Fruit fly (Drosophila melanogaster): ENCODE measurements around the gene Bro.

The Bro gene

DNA sequence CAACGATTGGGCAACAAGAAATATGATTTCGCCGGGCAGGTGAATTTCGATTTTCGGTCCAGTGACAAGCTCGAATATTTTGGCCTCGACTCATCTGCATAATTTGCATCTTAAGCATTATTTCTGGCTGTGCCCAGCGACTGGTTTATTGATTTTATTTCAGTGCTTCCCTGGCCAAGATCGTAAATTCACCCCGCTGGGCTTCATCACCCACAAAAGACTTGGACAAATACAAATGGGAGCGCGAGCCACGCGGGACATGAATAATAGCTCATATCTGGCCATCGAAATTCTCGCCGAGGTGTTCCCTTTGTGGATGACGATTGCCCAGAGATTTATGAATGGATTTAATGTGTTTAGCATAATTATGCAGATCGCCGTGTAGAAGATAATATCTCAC lies 27.6 kb downstream of the Bro start:
- TF ChIP-seq CG8478 (optimal IDR thresholded peaks at IDR 0.05) (no peak), CTCF (optimal IDR thresholded peaks at IDR 0.05) (no peak)

DNA sequence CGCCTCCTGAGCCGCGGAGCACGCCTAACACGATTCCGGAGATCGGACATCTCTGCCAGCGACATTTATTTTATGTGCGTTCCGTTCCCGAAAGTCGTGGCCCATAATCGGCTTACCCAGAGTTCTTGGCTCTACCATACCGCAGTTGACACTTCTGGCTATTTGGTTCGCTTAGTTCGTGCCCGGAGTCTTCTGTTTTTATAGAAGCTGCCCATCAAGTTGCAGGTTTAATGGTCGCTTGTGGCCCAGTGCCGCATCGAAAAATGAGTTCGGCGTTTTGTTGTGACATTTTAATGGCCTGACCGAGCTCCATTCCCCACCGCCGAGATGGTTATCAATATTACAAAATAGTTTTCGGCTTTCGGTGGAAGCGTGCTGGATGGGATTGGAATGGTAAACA lies 28.6 kb downstream of the Bro start:
- TF ChIP-seq CG8478 (optimal IDR thresholded peaks at IDR 0.05): no peak
- no peak for TF ChIP-seq CTCF (optimal IDR thresholded peaks at IDR 0.05)

DNA sequence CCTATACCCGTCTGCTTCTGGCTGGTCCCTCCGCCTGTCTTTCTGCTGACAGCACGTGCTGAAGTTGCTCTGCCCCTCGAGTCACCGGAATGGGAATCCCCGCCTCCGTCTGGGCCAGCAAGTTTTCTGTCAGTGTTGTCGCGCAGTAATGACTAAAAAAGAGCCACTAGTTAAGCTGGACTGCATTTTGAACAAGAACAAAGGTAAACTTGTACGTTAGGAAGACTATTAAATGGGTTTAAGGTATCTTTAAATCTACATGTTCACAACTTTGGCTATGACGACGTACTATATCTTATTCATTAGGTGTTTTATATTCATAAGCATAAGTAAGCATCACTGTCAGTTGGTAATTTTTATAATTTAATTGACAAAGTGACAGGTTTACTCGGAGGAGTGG lies 31.7 kb downstream of the Bro start:
- no peak for TF ChIP-seq CTCF (optimal IDR thresholded peaks at IDR 0.05)
- no peak for TF ChIP-seq CG8478 (optimal IDR thresholded peaks at IDR 0.05)

DNA sequence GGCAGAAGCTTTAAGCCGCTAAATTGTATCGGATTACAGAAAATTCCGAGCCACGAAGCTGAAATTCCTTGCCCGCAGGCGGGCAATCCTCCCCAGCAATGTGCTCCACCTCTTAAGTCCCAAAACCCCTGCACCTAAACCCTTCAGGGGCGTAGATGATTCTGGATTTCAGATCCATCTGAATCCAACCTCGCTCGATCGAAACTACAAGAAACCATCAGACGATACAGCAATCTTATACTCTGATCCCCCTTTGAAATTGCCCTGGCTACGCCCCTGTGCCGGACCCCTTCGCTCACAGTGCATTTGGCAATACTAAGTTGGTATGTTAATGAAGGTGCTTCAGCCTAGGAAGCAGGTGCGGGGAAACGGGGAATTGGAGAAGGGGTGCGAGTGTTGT lies 35.4 kb downstream of the Bro start:
- TF ChIP-seq CTCF (optimal IDR thresholded peaks at IDR 0.05) (no peak), CG8478 (optimal IDR thresholded peaks at IDR 0.05) (no peak)

DNA sequence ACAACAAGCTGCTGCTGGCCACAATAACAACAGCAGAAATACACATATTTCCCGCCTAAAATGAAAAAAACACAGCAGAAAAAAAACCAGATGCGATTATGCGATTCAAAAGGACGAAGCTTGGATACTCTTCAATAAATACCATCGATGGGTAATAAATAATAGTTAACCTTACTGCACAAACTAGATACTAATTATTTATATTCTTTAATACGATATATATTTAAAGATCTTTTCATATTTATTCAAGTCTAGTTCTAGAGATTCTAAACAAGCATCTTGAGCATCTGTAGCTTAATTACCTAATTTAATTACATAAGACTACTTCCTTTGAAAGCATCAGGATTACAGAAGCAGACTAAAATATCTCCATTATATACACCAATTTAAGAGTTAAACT lies 40.5 kb downstream of the Bro start:
- no peak for TF ChIP-seq CG8478 (optimal IDR thresholded peaks at IDR 0.05)
- no peak for TF ChIP-seq CTCF (optimal IDR thresholded peaks at IDR 0.05)

DNA sequence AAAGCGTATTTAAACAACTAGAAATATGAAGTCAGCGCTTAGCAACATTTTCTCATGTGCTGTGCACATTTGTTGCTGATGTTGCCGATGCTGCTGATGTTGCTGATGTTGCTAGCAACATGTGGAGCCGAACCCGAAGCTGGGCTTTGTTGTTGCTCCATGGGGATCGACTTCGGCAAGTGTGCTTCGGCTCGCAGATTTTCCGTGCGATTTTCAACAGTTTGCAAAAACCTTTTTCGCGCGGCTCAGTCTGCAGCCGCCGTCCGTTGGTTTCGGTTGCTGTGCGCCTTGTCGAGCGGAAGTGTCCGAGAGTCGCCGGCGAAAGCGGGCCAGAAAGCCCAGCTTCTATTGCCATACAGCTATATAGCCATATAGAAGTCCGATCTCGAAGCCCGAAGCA lies 40.9 kb downstream of the Bro start:
- no peak for TF ChIP-seq CTCF (optimal IDR thresholded peaks at IDR 0.05)
- TF ChIP-seq CG8478 (optimal IDR thresholded peaks at IDR 0.05): no peak

DNA sequence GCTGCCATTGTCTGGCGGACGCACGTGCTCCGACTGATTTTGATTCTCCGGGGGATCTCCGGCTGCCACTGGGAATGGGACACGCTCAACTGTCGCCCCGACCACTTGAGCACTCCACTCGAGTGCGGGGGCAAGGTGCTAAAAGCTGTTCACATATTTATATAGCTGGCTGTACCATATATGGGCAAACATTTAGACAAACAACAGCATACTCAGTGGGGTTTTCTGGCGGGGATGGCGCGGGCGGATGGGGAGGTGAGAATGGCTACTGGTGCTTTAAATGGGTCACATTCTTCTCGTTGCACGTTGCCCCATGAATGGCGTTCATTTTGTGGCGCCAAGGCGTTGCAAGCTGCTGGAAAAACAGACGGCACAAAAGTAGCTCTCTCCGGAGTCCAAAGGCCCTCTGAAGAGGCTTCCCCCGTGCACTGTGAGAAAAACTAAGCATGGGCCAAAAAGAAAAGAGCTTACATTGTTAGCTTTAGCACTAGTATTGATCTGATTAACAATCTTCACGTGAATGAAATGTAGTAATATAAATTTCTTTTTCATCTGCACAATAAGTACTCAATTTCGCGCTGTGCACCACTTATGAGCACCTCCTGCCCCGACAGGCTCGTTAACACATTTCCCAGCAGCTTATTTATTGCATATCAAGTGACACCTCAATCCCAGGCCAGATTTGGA lies 43.2 kb downstream of the Bro start:
- TF ChIP-seq CG8478 (optimal IDR thresholded peaks at IDR 0.05) (no peak), CTCF (optimal IDR thresholded peaks at IDR 0.05) (no peak)

DNA sequence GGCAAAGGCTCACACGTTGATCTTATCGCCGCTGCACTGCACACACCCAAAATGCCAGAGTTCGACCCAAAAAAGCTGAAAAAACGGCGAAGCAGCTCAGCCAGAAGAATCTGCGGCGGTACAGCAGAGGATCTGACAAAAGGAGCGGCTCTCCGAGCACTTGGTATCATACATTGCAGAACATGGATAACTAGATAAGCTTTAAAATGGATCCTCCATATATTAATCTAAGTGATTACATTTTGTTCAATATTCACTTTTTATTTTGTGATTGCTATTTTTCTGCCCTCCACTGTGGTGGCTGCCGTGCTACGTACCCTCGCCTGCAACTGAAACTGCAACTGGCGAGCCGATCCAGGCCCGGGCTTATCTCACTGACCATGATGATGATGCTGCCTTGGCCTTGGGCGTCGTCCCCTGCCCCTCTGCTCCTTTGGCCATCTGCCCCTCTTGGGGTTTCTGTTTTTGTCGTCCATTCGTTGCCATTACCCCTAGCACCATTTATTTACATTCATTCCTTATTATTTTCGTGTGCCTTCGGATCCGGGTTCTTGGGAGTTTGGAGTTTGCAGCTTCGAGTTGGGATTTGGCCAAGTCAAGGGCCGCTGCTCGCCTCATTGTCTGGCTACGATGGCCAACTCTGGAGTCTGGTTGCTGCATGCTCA lies 44.6 kb downstream of the Bro start:
- TF ChIP-seq CTCF (optimal IDR thresholded peaks at IDR 0.05): no peak
- TF ChIP-seq CG8478 (optimal IDR thresholded peaks at IDR 0.05): no peak

DNA sequence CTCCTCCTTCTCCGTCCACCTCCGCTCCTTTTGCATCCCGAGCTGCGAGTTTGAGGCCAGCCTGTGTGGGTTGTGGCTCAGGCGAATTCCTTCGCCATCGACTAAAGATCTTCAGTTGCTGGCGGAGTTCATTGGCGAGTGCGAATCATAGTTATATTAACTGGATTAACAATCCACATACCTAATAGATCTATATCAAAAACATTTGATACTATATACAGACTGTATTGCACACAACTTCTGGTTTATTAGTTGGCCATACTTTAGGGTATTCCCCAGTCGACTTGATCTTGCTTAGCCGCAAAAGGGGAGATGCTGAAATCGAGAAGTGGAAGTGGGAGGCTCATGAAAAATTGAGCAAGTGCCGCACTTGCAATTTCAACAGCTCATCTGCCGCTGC lies 45.2 kb downstream of the Bro start:
- no peak for TF ChIP-seq CTCF (optimal IDR thresholded peaks at IDR 0.05)

DNA sequence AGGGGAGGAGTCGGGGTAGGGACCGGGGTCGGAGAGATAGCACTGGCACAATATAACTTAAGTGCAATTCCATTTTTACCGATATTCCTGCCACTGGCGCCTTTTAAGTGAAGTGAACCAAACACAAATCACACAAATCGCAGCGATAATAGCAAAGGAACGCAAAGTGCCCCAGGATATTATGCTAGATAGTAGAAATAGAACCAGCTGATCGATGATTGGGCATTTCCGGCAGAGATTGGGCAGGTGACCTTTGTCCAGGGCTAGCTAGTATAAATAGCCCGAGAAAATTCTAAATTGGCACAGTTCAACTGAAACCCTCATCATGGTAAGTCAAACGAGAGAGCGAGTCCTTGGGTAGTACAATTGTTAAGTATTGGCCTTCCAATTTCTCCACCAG lies 46.6 kb downstream of the Bro start, which contains the start of gene CG12011:
TSS of gene CG12011 (plus strand) at position 301 of the 400 bp plus-strand sequence.
- no peak for TF ChIP-seq CG8478 (optimal IDR thresholded peaks at IDR 0.05)
- no peak for TF ChIP-seq CTCF (optimal IDR thresholded peaks at IDR 0.05)

Data from S2 (cell line).